Worm (Caenorhabditis elegans) whole organism, midembryonic: ENCODE measurements around the gene sdz-10.

Experiments
- T22C8.4 ChIP-seq: fragments of 200-800 bp; sonication (Bioruptor generic); IDR thresholded peaks from 2 replicates; pipeline ENCODE4 v1.3.6; 2022; ENCODE audit warnings: missing genetic modification characterization, missing compliant biosample characterization
- cog-1 ChIP-seq: sonication (generic microtip); optimal IDR thresholded peaks from 2 replicates; lab custom pipeline; 2016; ENCODE audit warnings: missing genetic modification characterization, missing compliant biosample characterization
- flt-1 ChIP-seq: fragments of 200-800 bp; sonication (Bioruptor generic); IDR thresholded peaks from 2 replicates; pipeline ENCODE4 v1.3.6; 2022; ENCODE audit warnings: missing genetic modification characterization, missing compliant biosample characterization
- klf-2 ChIP-seq: fragments of 200-800 bp; sonication (Bioruptor generic); conservative IDR thresholded peaks from 2 replicates; pipeline ENCODE4 v1.3.6; 2022; ENCODE audit warnings: missing genetic modification reagents, missing genetic modification characterization, missing compliant biosample characterization
- med-1 ChIP-seq: sonication (generic microtip); optimal IDR thresholded peaks from 2 replicates; lab custom pipeline; 2017; ENCODE audit warnings: missing genetic modification characterization, mild to moderate bottlenecking, missing compliant biosample characterization, antibody characterized with exemption, missing genetic modification reagents; ENCODE audit not compliant: insufficient read depth
- ref-1 ChIP-seq: fragments of 200-800 bp; sonication (Bioruptor generic); conservative IDR thresholded peaks from 2 replicates; pipeline ENCODE4 v1.3.6; 2022; ENCODE audit warnings: missing genetic modification reagents, missing genetic modification characterization, missing compliant biosample characterization
- tab-1 ChIP-seq: fragments of 200-800 bp; sonication (Bioruptor generic); IDR thresholded peaks from 2 replicates; pipeline ENCODE4 v1.3.6; 2022; ENCODE audit warnings: missing genetic modification characterization, missing compliant biosample characterization
- ztf-23 ChIP-seq: fragments of 200-800 bp; sonication (Bioruptor generic); IDR thresholded peaks from 2 replicates; pipeline ENCODE4 v1.3.6; 2022; ENCODE audit warnings: missing genetic modification reagents, missing genetic modification characterization, missing compliant biosample characterization
- ztf-29 ChIP-seq: fragments of 200-800 bp; sonication (Bioruptor generic); IDR thresholded peaks from 2 replicates; pipeline ENCODE4 v1.3.6; 2022; ENCODE audit warnings: missing genetic modification reagents, missing genetic modification characterization, missing compliant biosample characterization

sdz-10 gene

DNA sequence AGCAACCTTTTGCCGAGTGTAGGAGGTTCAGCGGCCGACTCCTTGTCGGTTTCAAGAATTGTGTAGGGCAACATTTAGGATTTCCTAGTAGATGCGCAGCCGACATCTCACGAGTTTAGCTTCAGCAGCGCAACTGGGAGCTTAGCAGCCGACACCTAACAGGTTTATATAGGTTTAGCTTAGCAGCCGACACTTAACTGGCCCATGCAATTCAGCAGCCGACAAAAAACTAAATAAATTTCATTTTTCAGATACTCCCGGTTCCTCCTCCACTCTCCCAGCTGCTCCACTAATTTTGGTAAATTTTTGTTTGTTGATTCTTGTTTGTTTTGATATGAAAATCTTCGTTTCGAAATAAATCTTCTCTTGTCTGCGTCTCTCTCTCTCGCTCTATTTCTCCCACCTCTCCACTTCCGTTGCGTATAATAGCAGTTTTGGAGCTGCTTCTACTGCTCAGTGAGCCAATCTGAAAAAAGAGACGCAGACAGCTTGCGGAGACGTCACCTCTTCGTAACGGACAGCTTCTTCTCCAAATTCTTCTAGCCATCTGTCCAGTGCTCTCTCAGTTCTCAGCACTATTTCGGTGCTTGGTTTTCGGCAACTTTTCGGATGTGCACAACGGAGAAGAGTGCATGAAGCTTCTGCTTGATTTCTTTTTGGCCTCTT lies 24.0 kb downstream of the sdz-10 start:
- TF ChIP-seq ref-1 (GFP tag; lab: Robert Waterston, UW) (no peak), flt-1 (no peak), ztf-23 (no peak), ztf-29 (GFP tag; lab: Robert Waterston, UW) (no peak), T22C8.4 (GFP tag; lab: Robert Waterston, UW) (no peak), cog-1 (tag; lab: Kevin White, UChicago) (no peak)

DNA sequence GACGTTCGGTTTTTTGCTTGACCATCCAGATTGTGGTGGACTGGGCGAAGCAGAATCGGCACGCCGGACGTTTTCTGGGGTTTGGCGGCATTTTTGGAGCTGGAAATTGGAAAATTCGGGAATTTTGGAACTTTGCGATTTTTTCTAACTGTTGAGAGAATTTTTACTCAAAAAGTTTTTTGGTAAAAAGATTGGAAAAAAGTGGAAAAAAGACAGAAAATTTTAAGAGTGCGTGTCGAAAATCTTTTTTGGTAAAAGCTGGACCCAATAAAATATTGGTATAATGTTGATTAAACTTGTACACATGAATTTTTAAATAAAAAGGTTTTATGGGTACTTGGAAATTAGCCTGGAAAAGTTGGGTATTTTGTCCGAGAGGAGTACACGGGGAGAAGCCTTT lies 29.8 kb downstream of the sdz-10 start, which contains the start of gene T05A8.7:
T05A8.7 (minus strand) TSS at position 101 of the 400 bp plus-strand sequence.
- TF ChIP-seq med-1 (no peak), tab-1 (GFP tag; lab: Robert Waterston, UW) (no peak), T22C8.4 (GFP tag; lab: Robert Waterston, UW) (no peak), ztf-29 (GFP tag; lab: Robert Waterston, UW) (no peak), ref-1 (GFP tag; lab: Robert Waterston, UW) (no peak)

DNA sequence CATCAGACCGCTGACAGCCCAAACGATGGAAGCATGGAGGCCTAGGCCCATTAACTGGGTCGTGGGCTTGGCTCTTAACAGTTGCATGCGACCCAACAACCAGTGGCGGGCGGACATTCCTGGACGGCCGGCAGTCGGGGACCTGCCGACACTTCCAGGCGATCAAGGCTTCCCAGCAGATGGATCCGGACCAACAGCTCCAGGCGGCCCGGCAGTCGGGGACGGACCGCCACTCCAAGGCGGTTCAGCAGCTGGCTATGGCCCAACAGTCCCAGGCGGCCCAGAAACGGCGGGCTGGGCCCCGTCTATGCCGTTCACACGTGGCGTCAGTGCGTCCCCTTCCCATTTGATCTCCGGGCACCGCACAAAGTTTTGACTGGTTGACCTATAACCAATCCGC lies 30.7 kb downstream of the sdz-10 start:
- TF ChIP-seq ztf-29 (GFP tag; lab: Robert Waterston, UW) = no peak

DNA sequence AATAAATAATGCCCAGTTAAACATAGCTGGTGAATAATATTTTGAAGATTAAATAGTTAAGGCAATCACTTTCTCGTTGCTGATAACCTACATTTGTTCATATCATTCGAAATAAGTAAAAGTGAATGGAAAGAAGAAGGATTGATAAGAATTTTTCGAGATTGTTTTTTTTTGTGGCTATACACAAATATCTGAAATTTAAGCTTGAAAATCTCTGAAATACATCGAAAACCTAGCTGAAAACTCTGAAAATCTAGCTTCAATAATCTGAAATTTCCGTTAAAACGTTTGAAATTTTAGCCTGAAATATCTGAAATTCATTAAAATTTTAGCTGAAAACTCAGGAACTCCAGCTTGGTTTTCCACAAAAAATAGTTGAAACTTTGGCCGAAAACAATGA lies 32.4 kb downstream of the sdz-10 start, which contains the start of gene T05A8.6:
T05A8.6 (minus strand) TSS at position 101 of the 400 bp plus-strand sequence.
- no peak for TF ChIP-seq ztf-29 (GFP tag; lab: Robert Waterston, UW)
- no peak for TF ChIP-seq ref-1 (GFP tag; lab: Robert Waterston, UW)
- no peak for TF ChIP-seq klf-2 (GFP tag; lab: Robert Waterston, UW)
- no peak for TF ChIP-seq med-1
- TF ChIP-seq T22C8.4 (GFP tag; lab: Robert Waterston, UW) = no peak
- TF ChIP-seq ztf-23 = no peak
- TF ChIP-seq flt-1 = no peak
- TF ChIP-seq tab-1 (GFP tag; lab: Robert Waterston, UW) = no peak
- TF ChIP-seq cog-1 (tag; lab: Kevin White, UChicago) = no peak

DNA sequence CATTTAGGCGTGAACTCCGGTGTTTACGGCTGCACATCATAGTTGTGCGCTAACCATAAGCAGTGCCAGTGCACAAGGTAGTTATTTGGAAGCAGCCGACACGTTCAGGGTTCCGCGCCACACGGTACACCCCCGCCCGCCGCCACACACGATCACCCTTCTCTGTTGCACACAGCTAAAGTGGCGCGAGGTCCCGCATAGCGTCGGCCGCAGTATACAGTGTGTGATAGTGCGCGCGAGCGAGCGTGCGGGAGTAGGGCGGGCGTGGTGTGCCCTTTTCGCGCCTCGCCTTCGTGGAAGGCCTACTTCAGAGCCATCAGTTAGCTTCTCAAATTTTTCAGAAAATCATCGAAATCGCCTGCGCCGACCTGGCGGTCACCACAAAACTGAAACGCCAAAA lies 35.1 kb downstream of the sdz-10 start:
- no peak for TF ChIP-seq flt-1
- no peak for TF ChIP-seq T22C8.4 (GFP tag; lab: Robert Waterston, UW)
- 0 out of 2 replicates have a peak, but pooled peaks have one; percentile 16 for TF ChIP-seq tab-1 (GFP tag; lab: Robert Waterston, UW)
- no peak for TF ChIP-seq ztf-23
- no peak for TF ChIP-seq ztf-29 (GFP tag; lab: Robert Waterston, UW)
- no peak for TF ChIP-seq cog-1 (tag; lab: Kevin White, UChicago)

DNA sequence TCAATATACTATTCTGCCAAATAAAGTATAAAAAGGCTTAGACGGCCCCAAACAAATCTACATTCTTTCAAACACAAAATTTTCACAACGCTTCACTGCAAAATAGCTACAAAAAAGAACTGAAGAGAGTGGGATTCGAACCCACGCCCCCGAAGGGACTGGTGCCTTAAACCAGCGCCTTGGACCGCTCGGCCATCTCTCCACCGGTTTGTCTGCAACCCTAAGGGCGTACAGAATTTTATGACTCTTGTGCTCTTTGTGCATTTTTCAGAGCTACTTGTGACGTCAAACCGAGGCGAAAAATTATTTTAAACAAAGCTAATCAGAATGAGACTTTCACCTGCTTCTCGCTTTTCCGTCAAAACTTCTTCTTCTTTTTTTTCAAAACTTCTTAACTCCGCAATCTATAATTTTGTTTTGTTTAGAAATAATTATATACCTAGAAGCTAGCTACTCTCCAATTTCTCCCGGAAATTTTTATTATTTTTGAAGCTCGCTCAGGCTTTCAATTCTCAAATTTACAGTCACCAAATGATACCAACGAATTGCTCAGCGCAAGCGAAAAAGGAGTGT lies 35.8 kb downstream of the sdz-10 start, which contains the start of gene T05A8.8:
T05A8.8 (plus strand) TSS at position 523 of the 573 bp plus-strand sequence.
- TF ChIP-seq ztf-23 (no peak), flt-1 (no peak), klf-2 (GFP tag; lab: Robert Waterston, UW) (no peak), ztf-29 (GFP tag; lab: Robert Waterston, UW) (no peak), tab-1 (GFP tag; lab: Robert Waterston, UW) (no peak), med-1 (no peak), T22C8.4 (GFP tag; lab: Robert Waterston, UW) (no peak), ref-1 (GFP tag; lab: Robert Waterston, UW) (no peak), cog-1 (tag; lab: Kevin White, UChicago) (no peak)

DNA sequence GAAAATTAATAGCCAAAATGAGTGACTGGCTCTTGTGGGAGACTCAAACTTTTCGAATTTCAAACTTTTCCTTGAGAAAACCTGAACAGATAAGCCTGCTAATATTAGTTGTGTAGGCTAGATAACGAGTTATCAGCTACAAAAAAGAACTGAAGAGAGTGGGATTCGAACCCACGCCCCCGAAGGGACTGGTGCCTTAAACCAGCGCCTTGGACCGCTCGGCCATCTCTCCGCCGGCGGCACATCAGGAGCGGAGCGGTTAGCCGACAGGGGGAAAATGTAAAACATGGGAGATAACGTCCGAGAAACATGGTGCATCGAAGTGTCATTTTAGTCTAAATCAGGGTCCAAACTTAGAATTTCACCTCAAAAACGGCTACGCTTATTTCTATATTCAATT lies 36.4 kb downstream of the sdz-10 start:
- no peak for TF ChIP-seq klf-2 (GFP tag; lab: Robert Waterston, UW)
- TF ChIP-seq cog-1 (tag; lab: Kevin White, UChicago) = no peak
- no peak for TF ChIP-seq ref-1 (GFP tag; lab: Robert Waterston, UW)
- TF ChIP-seq T22C8.4 (GFP tag; lab: Robert Waterston, UW) = no peak

DNA sequence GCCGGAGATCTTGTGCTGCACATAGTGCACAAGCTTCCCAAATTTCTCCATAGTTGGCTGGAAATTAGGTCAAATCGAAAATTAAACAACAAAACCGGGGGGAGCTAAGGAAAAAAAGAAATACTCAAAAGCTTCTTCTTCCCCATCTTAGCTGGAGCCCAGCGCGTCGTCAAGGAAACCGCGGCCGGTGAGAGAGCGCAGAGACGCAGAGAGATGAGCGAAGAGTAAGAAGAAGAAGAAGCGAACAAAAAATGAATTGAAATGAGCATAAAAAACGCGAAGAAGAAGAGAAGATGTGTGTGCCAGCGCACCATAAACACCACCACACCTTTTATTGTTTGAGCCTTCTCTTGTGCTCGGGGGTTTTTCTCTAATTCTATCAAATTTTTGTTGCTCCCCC lies 36.9 kb downstream of the sdz-10 start, which contains the start of gene wdr-31:
wdr-31 (minus strand) TSS at position 101 of the 400 bp plus-strand sequence.
- TF ChIP-seq flt-1 (no peak), ref-1 (GFP tag; lab: Robert Waterston, UW) (no peak)

DNA sequence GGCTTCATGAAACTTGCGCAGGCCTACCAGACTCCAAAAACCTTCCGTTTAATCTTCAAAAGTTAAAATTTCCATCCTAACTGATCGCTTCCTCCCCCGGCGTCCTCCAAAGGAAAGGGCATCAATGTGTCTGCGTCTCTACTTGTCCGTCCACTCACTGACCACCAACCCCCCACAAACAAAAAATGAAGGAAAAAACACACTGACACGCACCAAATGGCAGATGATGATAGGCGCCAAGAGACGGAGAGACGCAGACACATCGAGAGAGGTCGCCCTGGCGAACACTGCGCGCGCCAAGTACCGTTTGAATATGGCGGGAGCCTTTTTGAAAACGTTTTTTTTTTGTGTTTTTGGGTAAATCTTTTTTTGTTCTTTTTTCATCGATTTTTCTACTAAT lies 37.3 kb downstream of the sdz-10 start:
- TF ChIP-seq cog-1 (tag; lab: Kevin White, UChicago) = no peak
- TF ChIP-seq flt-1 = no peak
- no peak for TF ChIP-seq ztf-29 (GFP tag; lab: Robert Waterston, UW)
- no peak for TF ChIP-seq klf-2 (GFP tag; lab: Robert Waterston, UW)
- TF ChIP-seq ztf-23 = no peak

DNA sequence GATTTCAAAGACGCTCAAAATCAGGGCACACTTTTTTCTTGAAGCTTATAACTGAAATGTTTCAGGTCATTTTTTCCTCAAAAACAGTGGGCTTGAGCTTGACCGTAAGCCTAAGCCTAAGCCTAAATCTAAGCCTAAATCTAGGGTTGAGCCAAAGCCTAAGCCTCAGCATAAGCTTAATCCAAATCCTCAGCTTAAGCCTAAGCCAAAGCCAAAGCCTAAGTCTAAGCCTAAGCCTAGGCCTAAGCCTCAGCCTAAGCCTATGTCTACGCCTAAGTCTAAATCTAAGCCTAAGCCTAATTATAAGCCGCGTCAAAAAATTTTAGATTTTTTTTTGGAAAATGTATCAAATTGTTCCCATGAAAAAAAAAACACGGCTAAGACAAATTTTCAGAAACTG lies 37.8 kb downstream of the sdz-10 start:
- TF ChIP-seq med-1 (no peak), tab-1 (GFP tag; lab: Robert Waterston, UW) (no peak), ztf-29 (GFP tag; lab: Robert Waterston, UW) (no peak), ref-1 (GFP tag; lab: Robert Waterston, UW) (no peak), klf-2 (GFP tag; lab: Robert Waterston, UW) (no peak), T22C8.4 (GFP tag; lab: Robert Waterston, UW) (no peak), flt-1 (no peak), ztf-23 (no peak), cog-1 (tag; lab: Kevin White, UChicago) (no peak)

DNA sequence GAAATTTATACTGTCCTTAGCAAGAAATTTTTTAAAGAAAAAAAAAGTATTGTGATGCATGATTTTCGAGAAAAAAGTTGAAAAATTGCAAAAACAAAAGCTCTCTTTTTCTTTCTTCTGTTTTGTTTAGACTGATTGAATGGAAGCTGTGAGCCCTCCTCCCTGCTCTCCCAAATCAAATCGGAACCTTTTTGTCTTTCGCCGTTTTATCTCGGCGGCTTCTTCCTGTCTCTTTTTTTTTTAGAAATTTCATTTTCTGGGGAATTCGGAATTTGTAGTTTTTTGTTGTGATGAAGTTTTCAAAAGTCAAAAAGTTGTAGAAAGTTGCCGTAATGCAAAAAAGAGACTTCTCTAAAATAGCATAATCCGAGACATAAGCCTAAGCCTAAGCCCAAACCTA lies 41.4 kb downstream of the sdz-10 start:
- TF ChIP-seq ztf-23 (no peak), flt-1 (no peak), tab-1 (GFP tag; lab: Robert Waterston, UW) (no peak), cog-1 (tag; lab: Kevin White, UChicago) (no peak), med-1 (no peak), ref-1 (GFP tag; lab: Robert Waterston, UW) (no peak), klf-2 (GFP tag; lab: Robert Waterston, UW) (no peak), T22C8.4 (GFP tag; lab: Robert Waterston, UW) (no peak), ztf-29 (GFP tag; lab: Robert Waterston, UW) (no peak)
